Worm (Caenorhabditis elegans): ENCODE measurements around the gene drr-2.

- TF ChIP-seq F37B4.10 (GFP tag; IDR thresholded peaks at IDR 0.05) (no peak), ztf-22 (GFP tag; optimal IDR thresholded peaks at IDR 0.05) (no peak), him-1 (tag; optimal IDR thresholded peaks at IDR 0.05) (no peak), unc-130 (GFP tag; optimal IDR thresholded peaks at IDR 0.05) (no peak)
Observed at ce11 chrIII:13651414-13651813, 8.0 kb upstream of the drr-2 start.
